Worm (Caenorhabditis elegans) whole organism, midembryonic: Measurements from ENCODE around the gene T05E12.3.

ENCODE experiments used
- T22C8.4 ChIP-seq: fragments of 200-800 bp; sonication (Bioruptor generic); IDR thresholded peaks from 2 replicates; pipeline ENCODE4 v1.3.6; 2022; ENCODE audit warnings: missing genetic modification characterization, missing compliant biosample characterization
- cog-1 ChIP-seq: sonication (generic microtip); optimal IDR thresholded peaks from 2 replicates; lab custom pipeline; 2016; ENCODE audit warnings: missing genetic modification characterization, missing compliant biosample characterization
- flt-1 ChIP-seq: fragments of 200-800 bp; sonication (Bioruptor generic); IDR thresholded peaks from 2 replicates; pipeline ENCODE4 v1.3.6; 2022; ENCODE audit warnings: missing genetic modification characterization, missing compliant biosample characterization
- klf-2 ChIP-seq: fragments of 200-800 bp; sonication (Bioruptor generic); conservative IDR thresholded peaks from 2 replicates; pipeline ENCODE4 v1.3.6; 2022; ENCODE audit warnings: missing genetic modification reagents, missing genetic modification characterization, missing compliant biosample characterization
- ref-1 ChIP-seq: fragments of 200-800 bp; sonication (Bioruptor generic); conservative IDR thresholded peaks from 2 replicates; pipeline ENCODE4 v1.3.6; 2022; ENCODE audit warnings: missing genetic modification reagents, missing genetic modification characterization, missing compliant biosample characterization
- tab-1 ChIP-seq: fragments of 200-800 bp; sonication (Bioruptor generic); IDR thresholded peaks from 2 replicates; pipeline ENCODE4 v1.3.6; 2022; ENCODE audit warnings: missing genetic modification characterization, missing compliant biosample characterization
- ztf-29 ChIP-seq: fragments of 200-800 bp; sonication (Bioruptor generic); IDR thresholded peaks from 2 replicates; pipeline ENCODE4 v1.3.6; 2022; ENCODE audit warnings: missing genetic modification reagents, missing genetic modification characterization, missing compliant biosample characterization

ce11 chrV:17064676-17065075, 13.1 kb downstream of the T05E12.3 start, which contains the start of gene srh-255:
- TF ChIP-seq ref-1 (GFP tag; lab: Robert Waterston, UW) (no peak), cog-1 (tag; lab: Kevin White, UChicago) (no peak), ztf-29 (GFP tag; lab: Robert Waterston, UW) (no peak), T22C8.4 (GFP tag; lab: Robert Waterston, UW) (no peak), flt-1 (GFP tag; lab: Robert Waterston, UW) (no peak), tab-1 (GFP tag; lab: Robert Waterston, UW) (no peak), klf-2 (GFP tag; lab: Robert Waterston, UW) (no peak)
